Fruit fly (Drosophila melanogaster): ENCODE measurements around the gene Ack.

The Ack gene

DNA sequence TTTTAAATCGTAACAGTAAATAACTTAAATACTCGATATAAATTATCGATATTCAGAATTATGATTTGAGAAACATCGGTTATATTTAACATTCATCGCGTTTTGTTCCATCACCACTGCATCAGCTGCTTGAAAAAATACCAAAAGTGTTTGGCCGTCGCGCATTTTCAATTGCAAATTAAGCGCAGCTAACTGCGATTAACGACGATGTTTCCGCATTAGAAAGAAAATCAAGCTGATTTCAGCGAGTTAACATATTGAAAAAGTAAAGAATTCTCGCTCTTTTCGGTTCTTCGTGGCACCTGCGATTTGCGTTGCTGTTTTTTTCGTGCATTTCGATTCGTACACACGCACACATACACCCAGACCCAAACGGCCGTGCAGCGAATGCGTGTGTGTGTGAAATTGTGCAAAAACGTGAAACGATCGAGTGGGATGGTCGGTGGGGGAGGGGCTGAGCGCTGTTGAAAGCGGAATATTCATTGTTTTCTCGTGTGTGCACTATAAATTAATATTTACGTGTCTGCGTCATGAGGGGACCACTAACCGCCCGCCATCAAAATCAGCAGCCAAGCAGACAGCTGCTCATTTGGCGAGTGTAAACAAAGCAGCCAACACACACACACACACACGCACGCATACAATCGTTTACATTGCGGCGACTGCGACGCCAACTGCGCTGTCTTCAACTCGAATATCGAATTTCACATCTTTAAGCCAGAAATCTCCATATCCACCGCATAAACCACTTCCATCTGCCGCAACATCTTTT is at the start of gene Ack:
TSS of gene Ack (plus strand) at position 115 of the 772 bp plus-strand sequence.
- TF ChIP-seq CTCF (optimal IDR thresholded peaks at IDR 0.05) (no peak), CG8478 (optimal IDR thresholded peaks at IDR 0.05) (no peak)

DNA sequence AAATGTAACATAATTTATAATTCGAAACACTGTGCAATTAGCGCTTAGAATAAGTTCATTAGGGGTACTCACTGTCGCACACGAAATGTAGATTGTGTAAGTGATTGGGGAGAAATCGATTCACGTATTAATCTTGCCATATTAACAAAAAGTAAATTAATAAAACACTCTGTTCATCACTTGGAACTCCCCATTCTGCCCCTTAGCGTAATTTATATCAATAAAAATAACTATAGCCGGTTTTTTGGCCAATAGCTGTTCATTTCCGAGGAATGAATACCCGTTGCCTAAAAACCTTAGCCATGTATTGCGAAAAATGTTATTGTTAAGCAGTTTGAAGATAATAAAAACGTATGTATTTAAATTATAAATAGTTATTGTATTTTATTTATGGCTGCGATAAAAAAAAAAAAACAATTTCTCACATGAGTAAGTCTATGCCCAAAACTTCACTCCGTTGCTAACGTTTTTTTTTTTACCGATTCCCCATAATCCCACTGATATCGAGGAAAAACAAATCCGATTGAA is 48.6 kb upstream of the Ack start, which contains the start of gene Ugt305A1:
TSS of gene Ugt305A1 (plus strand) at position 478 of the 528 bp plus-strand sequence.
- TF ChIP-seq CG8478 (optimal IDR thresholded peaks at IDR 0.05): no peak
- TF ChIP-seq CTCF (optimal IDR thresholded peaks at IDR 0.05): no peak

DNA sequence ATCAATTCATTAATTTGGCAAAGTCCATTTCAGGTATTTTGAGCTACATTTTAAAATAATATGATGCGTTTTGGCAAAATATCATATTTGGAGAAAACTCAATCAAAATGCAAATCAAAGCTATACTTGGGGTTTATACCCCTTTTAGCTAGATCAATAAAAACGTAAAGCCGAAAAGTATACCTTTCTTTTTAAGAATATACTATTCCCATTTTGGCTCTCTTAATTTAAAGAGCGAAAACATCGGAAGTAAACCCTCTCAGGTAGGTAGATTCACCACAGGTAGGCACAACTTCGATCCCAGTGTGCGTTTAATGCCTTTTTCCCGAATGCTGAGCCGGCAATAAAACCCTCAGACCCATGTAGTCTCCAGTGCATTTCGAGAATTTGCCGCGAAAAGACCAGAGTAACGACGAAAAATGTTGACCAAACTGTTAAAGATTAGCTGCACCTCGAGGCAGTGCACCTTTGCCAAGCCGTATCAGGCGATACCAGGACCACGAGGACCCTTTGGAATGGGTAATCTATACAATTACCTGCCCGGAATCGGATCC is 46.0 kb upstream of the Ack start, which contains the start of gene dib:
TSS of gene dib (plus strand) at position 372 of the 554 bp plus-strand sequence.
- no peak for TF ChIP-seq CTCF (optimal IDR thresholded peaks at IDR 0.05)

- TF ChIP-seq CTCF (optimal IDR thresholded peaks at IDR 0.05) (no peak), CG8478 (optimal IDR thresholded peaks at IDR 0.05) (no peak)
These were observed 39.6 kb upstream of the Ack start for dm6 chr3L:4068368-4068767.

DNA sequence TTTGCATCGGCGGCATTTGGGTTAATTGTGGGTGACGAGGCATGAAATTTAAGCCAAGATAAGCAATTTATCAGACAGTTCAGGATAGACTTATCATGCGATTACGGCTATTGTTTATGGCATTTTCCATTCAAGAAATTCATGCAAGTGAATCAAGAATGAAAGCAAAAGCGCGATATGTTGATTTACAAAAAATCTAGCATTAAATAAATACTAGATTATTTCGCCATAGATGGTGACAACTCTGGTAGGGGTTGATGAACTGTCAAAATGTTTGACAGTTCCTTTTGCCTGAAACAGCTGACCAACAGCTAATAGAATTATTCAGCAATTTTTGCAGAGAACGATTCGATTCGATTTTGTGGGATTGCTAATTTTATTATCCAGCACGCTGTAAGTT is 38.9 kb upstream of the Ack start, which contains the start of gene CG32259:
TSS of gene CG32259 (plus strand) at position 301 of the 400 bp plus-strand sequence.
- TF ChIP-seq CTCF (optimal IDR thresholded peaks at IDR 0.05): no peak
- no peak for TF ChIP-seq CG8478 (optimal IDR thresholded peaks at IDR 0.05)

DNA sequence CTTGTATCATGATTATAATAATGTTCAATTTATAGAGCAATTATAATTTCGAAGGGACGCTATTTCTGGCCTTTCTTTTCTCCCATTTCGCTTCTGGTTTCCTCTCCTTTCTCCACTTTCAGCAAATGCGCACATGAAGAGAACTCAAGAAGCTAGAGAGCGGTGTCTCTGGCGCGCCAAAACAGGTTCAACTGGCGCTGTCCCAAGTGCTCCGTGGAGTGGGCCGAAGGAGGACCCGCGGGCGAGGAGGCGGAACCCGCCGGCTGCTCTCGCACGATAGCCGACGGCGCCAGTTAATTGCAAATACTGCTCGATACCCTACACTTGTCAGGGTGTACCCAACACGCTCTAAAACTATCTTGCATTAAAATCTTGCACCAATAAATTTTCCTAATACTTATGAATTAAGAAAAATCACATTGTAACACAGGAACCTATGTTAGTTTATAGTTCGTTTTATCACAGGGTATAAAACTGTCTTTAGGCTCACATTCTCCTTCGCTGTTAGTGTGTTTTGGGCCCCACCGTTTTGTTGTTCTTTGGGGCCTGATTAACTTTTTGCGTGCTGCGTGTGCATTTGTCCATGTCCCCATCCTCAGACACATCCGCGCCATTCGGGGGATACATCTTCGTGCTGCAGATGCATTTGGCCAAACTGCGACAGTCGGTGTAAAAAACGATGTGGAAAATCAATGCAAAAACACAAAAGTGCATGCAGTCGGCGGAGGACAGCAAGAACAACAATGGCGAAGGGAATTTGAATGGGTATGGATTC is 37.6 kb upstream of the Ack start:
- TF ChIP-seq CG8478 (optimal IDR thresholded peaks at IDR 0.05) (no peak), CTCF (optimal IDR thresholded peaks at IDR 0.05) (no peak)

dm6 chr3L:4070996-4071379 is 37.0 kb upstream of the Ack start:
- TF ChIP-seq CTCF (optimal IDR thresholded peaks at IDR 0.05) (no peak), CG8478 (optimal IDR thresholded peaks at IDR 0.05) (no peak)

- TF ChIP-seq CTCF (optimal IDR thresholded peaks at IDR 0.05) (no peak), CG8478 (optimal IDR thresholded peaks at IDR 0.05) (no peak)
These were observed 36.4 kb upstream of the Ack start, which contains the start of gene wit for dm6 chr3L:4071561-4072049. Gene wit (minus strand): TSS chr3L:4071717.

DNA sequence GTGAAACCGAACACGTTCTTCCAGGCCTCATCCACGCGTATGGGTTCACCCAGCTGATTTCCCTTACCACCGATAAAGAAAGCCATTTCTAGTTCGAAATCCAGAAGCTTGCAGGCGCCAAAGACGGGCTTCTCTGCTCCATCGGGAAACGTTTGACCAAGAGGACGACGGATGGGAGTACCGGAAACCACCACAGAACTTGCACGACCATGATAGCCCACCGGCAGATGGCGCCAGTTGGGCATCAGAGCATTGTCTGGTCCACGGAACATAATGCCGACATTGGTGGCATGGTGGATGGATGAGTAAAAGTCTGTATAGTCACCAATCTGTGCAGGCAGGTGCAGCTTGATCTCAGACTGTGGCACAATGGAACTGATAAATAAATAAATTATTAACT is 35.3 kb upstream of the Ack start:
- no peak for TF ChIP-seq CG8478 (optimal IDR thresholded peaks at IDR 0.05)
- peak; percentile 74 to 76 for TF ChIP-seq CTCF (optimal IDR thresholded peaks at IDR 0.05)

DNA sequence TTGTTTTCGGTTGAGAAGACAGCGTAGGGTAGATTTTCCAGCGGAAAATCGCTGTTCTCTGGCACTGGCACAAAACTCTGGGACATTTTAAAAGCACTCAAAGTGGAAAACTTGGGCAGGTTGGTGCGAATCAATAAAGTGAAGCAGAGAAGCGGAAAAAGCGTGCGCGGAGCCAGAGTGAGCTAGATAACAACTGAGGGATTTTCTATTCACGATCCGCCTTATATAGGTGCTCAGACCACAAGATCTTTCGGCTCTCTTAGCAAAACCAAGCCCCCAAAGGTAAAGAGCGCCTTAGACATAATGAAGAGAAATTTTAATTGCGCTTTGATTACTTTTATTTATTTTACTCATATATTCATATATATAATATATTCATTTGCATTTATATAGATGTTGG is 34.2 kb upstream of the Ack start, which contains the start of gene Faa:
TSS of gene Faa (minus strand) at position 200 of the 400 bp plus-strand sequence.
- no peak for TF ChIP-seq CTCF (optimal IDR thresholded peaks at IDR 0.05)
- no peak for TF ChIP-seq CG8478 (optimal IDR thresholded peaks at IDR 0.05)

DNA sequence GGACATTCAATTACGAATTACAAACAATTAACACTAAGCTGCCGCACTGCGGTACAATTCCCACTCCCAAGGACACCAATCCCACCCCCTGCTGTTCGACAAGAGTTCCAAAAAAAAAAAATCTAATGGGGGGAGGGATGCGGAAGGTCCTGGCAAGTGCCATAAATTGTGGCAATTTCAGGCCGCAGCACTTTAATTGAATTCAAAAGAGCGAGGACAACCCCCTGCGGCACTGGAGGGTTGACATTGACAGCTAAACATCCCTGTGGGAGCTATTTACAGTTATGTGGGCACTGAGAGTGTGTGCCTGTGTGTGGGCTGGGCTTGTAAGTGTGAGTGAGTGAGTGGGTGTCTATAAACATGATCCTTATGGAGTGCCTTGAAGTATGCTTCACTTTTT is 31.1 kb upstream of the Ack start:
- no peak for TF ChIP-seq CTCF (optimal IDR thresholded peaks at IDR 0.05)
- TF ChIP-seq CG8478 (optimal IDR thresholded peaks at IDR 0.05): no peak

dm6 chr3L:4080278-4080677 is 27.7 kb upstream of the Ack start:
- TF ChIP-seq CG8478 (optimal IDR thresholded peaks at IDR 0.05) (no peak), CTCF (optimal IDR thresholded peaks at IDR 0.05) (no peak)

- no peak for TF ChIP-seq CG8478 (optimal IDR thresholded peaks at IDR 0.05)
- TF ChIP-seq CTCF (optimal IDR thresholded peaks at IDR 0.05): no peak
These were observed 26.7 kb upstream of the Ack start for dm6 chr3L:4081243-4081642.

dm6 chr3L:4083442-4083841 is 24.5 kb upstream of the Ack start:
- TF ChIP-seq CG8478 (optimal IDR thresholded peaks at IDR 0.05): no peak
- no peak for TF ChIP-seq CTCF (optimal IDR thresholded peaks at IDR 0.05)

- TF ChIP-seq CG8478 (optimal IDR thresholded peaks at IDR 0.05) (no peak), CTCF (optimal IDR thresholded peaks at IDR 0.05) (no peak)
These were observed 22.1 kb upstream of the Ack start for dm6 chr3L:4085867-4086266.

Measured in S2 (cell line).